Worm (Caenorhabditis elegans): Measurements from ENCODE around the gene xdh-1.
A peak's percentile ranks its signal among the peaks of the same experiment; 100 is the strongest.
"Not testable (repeated sequence)": the region's sequence is repeated elsewhere in the genome, so short reads cannot be mapped to it uniquely, and the experiment has no call there.

xdh-1 gene

DNA sequence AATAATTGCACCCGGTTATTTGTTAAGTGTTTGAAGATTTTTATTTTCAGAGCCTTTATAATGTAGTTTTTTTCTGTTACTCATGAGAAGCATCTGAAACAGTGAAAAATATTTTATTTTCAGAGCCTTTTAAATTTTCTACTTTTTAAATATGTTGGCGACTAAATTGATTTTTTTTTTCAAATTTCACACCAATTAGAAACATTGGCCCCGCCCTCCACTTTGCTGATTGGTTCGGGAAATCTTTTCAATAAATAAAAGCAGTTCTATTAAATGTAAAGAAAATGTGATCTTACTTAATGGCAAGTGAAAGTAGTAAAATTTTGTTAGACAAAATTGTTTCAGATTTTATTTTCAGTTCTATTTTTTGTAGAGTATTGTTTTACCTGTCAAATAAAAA is 24.7 kb upstream of the xdh-1 start:
- no peak for TF ChIP-seq lsy-2 (tag; optimal IDR thresholded peaks at IDR 0.05)
- no peak for TF ChIP-seq nhr-41 (GFP tag; IDR thresholded peaks at IDR 0.05)
- no peak for TF ChIP-seq nhr-76 (tag; optimal IDR thresholded peaks at IDR 0.05)
- no peak for TF ChIP-seq ceh-62 (tag; optimal IDR thresholded peaks at IDR 0.05)
- no peak for TF ChIP-seq ceh-82 (tag; optimal IDR thresholded peaks at IDR 0.05)

DNA sequence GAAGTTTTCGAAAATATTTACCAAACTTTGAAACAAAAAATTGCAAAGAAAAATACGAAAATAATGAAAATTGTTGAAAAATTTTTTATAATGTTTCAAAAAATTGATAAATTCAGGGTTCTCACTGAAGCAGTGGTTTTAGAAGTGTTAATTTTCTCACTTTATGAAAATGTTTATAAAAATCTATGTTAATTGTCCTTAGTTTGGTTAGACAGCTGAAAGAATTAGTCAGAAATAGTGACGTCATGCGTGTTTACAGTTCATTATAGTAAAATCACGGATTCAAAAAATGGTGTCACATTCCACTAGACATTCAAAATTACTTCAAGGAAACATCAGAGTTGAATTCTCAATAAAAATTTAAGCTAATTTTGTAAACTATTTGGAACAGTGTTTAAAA is 23.2 kb upstream of the xdh-1 start:
- TF ChIP-seq F26F4.8 (GFP tag; conservative IDR thresholded peaks at IDR 0.05) (no peak), sdz-12 (GFP tag; optimal IDR thresholded peaks at IDR 0.05) (no peak), aha-1 (tag) (peak; percentile 93), lin-29 (GFP tag; IDR thresholded peaks at IDR 0.05) (no peak)

DNA sequence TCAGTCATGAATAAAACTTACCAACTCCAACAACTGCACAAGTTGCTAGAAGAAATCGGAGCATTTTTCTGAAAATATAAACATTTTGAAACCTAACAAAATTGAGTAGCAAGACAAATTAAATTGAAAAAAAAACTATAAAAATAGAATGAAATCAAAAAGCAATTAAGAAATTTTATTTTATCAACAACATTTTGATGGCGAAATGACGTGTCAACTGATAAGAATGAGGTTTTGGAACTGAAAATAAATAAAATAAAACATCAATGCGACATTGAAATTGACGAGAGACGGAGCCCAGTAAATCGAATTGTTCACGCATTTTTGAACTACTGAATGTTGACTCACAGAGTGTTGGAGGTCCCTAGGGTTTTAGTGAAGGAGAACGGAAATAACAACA is 18.2 kb upstream of the xdh-1 start, which contains the start of gene F55B11.4:
Gene F55B11.4 (minus strand): TSS at position 68 of the 400 bp plus-strand sequence.
- peak; percentile 69 for TF ChIP-seq pqm-1 (tag; optimal IDR thresholded peaks at IDR 0.05)
- no peak for TF ChIP-seq daf-16 (GFP tag; optimal IDR thresholded peaks at IDR 0.05)
- TF ChIP-seq daf-16 (tag; optimal IDR thresholded peaks at IDR 0.05) = peak; percentile 90
- no peak for TF ChIP-seq daf-8 (GFP tag; IDR thresholded peaks at IDR 0.05)
- TF ChIP-seq nhr-102 (tag; optimal IDR thresholded peaks at IDR 0.05) = no peak
- TF ChIP-seq nhr-28 (tag; optimal IDR thresholded peaks at IDR 0.05) = peak; percentile 36
- TF ChIP-seq F10B5.3 (tag; optimal IDR thresholded peaks at IDR 0.05) = no peak
- no peak for TF ChIP-seq aha-1 (tag)
- peak; percentile 27 for TF ChIP-seq dve-1 (tag; optimal IDR thresholded peaks at IDR 0.05; ENCODE audit: insufficient read depth)
- no peak for TF ChIP-seq arid-1 (GFP tag; conservative IDR thresholded peaks at IDR 0.05)
- peak; percentile 97 for TF ChIP-seq php-3 (GFP tag; IDR thresholded peaks at IDR 0.05)
- no peak for TF ChIP-seq nhr-111 (GFP tag; optimal IDR thresholded peaks at IDR 0.05)
- TF ChIP-seq jun-1 (tag; optimal IDR thresholded peaks at IDR 0.05) = no peak
- TF ChIP-seq mes-2 (tag; optimal IDR thresholded peaks at IDR 0.05; ENCODE audit: poor library complexity, severe bottlenecking) = no peak
- no peak for TF ChIP-seq zfp-3 (GFP tag; conservative IDR thresholded peaks at IDR 0.05)
- no peak for TF ChIP-seq cey-2 (tag; optimal IDR thresholded peaks at IDR 0.05; ENCODE audit: borderline replicate concordance, insufficient read depth)
- TF ChIP-seq unc-130 (GFP tag; optimal IDR thresholded peaks at IDR 0.05) = no peak
- no peak for TF ChIP-seq dpl-1 (GFP tag; optimal IDR thresholded peaks at IDR 0.05)
- peak; percentile 6 for TF ChIP-seq nhr-77 (tag; optimal IDR thresholded peaks at IDR 0.05)

DNA sequence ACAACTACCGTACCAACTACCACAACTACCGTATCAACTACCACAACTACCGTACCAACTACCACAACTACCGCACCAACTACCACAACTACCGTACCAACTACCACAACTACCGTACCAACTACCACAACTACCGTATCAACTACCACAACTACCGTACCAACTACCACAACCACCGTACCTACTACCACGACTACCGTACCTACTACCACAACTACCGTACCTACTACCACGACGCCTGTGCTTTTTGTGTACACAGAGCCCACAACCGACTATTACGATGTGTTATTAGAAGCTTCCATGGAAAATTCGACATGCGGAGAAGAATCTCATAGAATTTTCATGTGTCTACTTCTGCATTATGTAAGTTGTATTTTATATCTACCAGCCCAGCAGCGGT is 14.7 kb upstream of the xdh-1 start, which contains the start of gene F55B11.5:
Gene F55B11.5 (plus strand): TSS at position 301 of the 400 bp plus-strand sequence.
- not testable (repeated sequence) for TF ChIP-seq unc-130 (GFP tag; optimal IDR thresholded peaks at IDR 0.05); spr-1 (tag; optimal IDR thresholded peaks at IDR 0.05); set-16 (GFP tag; IDR thresholded peaks at IDR 0.05)

DNA sequence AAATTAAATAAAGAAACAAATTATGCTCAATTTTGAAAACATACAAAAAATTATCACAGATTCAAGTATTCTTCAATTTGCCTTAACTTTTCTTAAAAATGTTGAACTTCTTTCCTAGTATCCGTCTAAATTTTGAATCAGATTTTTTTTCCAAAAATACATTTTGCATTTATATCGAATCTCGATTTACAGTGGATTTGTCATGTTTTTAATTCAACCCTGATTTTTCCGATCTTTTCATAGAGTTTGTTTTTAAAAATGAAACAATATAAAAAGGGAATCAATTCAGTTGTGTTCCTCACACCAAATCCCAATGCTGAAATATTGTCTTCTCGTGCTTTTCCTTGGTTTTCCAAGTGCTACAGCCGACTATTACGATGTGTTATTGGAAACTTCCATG is 11.7 kb upstream of the xdh-1 start, which contains the start of gene F55B11.3:
Gene F55B11.3 (plus strand): TSS at position 301 of the 400 bp plus-strand sequence.
- TF ChIP-seq aly-2 (tag; optimal IDR thresholded peaks at IDR 0.05) (no peak), hmg-1.1 (GFP tag; IDR thresholded peaks at IDR 0.05) (no peak), egl-27 (tag; optimal IDR thresholded peaks at IDR 0.05) (no peak), tag-97 (GFP tag; IDR thresholded peaks at IDR 0.05) (no peak), lsy-2 (tag; optimal IDR thresholded peaks at IDR 0.05) (no peak), ama-1 (optimal IDR thresholded peaks at IDR 0.05) (no peak), unc-39 (tag; optimal IDR thresholded peaks at IDR 0.05) (no peak), spr-3 (GFP tag; optimal IDR thresholded peaks at IDR 0.05) (no peak), fos-1 (tag; optimal IDR thresholded peaks at IDR 0.05) (no peak), nhr-6 (tag; optimal IDR thresholded peaks at IDR 0.05) (no peak), hlh-11 (tag; optimal IDR thresholded peaks at IDR 0.05) (no peak)

All from whole organism, L4 larva.